Worm (Caenorhabditis elegans) whole organism, early embryonic: Measurements from ENCODE around the gene shpk-1.

ENCODE experiments used
- ama-1 ChIP-seq: fragments of 150-350 bp; optimal IDR thresholded peaks from 2 replicates; lab custom pipeline; 2014
- ceh-36 ChIP-seq: sonication (generic microtip); optimal IDR thresholded peaks from 2 replicates; lab custom pipeline; 2016; ENCODE audit warnings: missing genetic modification characterization, inconsistent platforms, missing compliant biosample characterization
- ets-7 ChIP-seq: sonication (generic microtip); optimal IDR thresholded peaks from 2 replicates; lab custom pipeline; 2016; ENCODE audit warnings: missing genotype, missing genetic modification characterization, missing compliant biosample characterization
- pes-1 ChIP-seq: fragments of 200-800 bp; sonication (Bioruptor generic); IDR thresholded peaks from 2 replicates; pipeline ENCODE4 v1.3.6; 2022; ENCODE audit warnings: missing genetic modification reagents, missing genetic modification characterization, missing compliant biosample characterization
- sea-1 ChIP-seq: fragments of 200-800 bp; sonication (Bioruptor generic); conservative IDR thresholded peaks from 2 replicates; pipeline ENCODE4 v1.3.6; 2022; ENCODE audit warnings: missing genetic modification characterization, missing compliant biosample characterization

- no peak for TF ChIP-seq ama-1 (lab: Kevin White, UChicago)
- no peak for TF ChIP-seq pes-1 (GFP tag; lab: Robert Waterston, UW)
- TF ChIP-seq ceh-36 (tag; lab: Kevin White, UChicago) = no peak
- TF ChIP-seq ets-7 = no peak
- no peak for TF ChIP-seq sea-1 (GFP tag; lab: Robert Waterston, UW)
Observed at ce11 chrIII:13652708-13653107, 44.9 kb downstream of the shpk-1 start.
